Fruit fly (Drosophila melanogaster) whole organism: Measurements from ENCODE around the gene CG32228.

Experiments used
- CG8478 ChIP-seq: fragments of >200 bp; optimal IDR thresholded peaks from 2 replicates; lab custom pipeline; 2018; ENCODE audit warnings: inconsistent platforms
- Dll ChIP-seq: fragments of >200 bp; optimal IDR thresholded peaks from 2 replicates; lab custom pipeline; 2017
- EcR ChIP-seq, 2 experiments: fragments of >200 bp; optimal IDR thresholded peaks; 2 replicates each; lab custom pipeline; 2017; ENCODE audit warnings: missing biosample characterization in 2 of 2, missing genetic modification characterization in 2 of 2, missing genetic modification reagents in 2 of 2
- pan ChIP-seq: fragments of >200 bp; optimal IDR thresholded peaks from 2 replicates; lab custom pipeline; 2017
- psq ChIP-seq: fragments of >200 bp; optimal IDR thresholded peaks from 2 replicates; lab custom pipeline; 2017
- usp ChIP-seq: fragments of >200 bp; optimal IDR thresholded peaks from 2 replicates; lab custom pipeline; 2017; ENCODE audit warnings: missing biosample characterization, missing genetic modification characterization, mixed read lengths

Gene CG32228

DNA sequence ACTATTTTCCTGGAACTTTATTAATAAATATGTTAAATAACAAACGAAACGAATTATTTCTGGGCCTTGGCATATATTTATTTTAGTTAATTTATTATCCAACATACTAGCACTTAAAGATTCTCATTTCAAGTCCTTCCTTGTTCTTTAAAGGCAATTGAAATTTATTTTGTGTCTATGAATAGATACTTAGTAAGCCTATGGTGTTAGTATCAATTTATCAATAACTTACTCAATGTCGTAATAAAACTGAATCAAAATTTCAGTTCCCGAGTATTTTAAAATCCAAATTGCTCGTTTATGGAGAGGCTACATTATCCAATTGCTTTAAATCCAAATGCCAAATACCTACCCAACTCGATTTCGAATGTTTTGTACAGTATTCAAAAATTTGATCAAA is at the start of gene CG32228:
Gene CG32228, plus strand, starts transcription at position 301 of the 400 bp plus-strand sequence.
- TF ChIP-seq usp (GFP tag; lab: Kevin White, UChicago), result no peak
- no peak for TF ChIP-seq CG8478 (lab: Kevin White, UChicago)
- TF ChIP-seq Dll, result no peak
- no peak for TF ChIP-seq pan (lab: Kevin White, UChicago)
- TF ChIP-seq psq, result no peak
- TF ChIP-seq EcR (GFP tag; optimal IDR thresholded peaks at IDR 0.05; lab: Kevin White, UChicago), result no peak

- TF ChIP-seq psq, result no peak
- TF ChIP-seq usp (GFP tag; lab: Kevin White, UChicago), result no peak
- TF ChIP-seq Dll, result no peak
- TF ChIP-seq EcR (GFP tag; optimal IDR thresholded peaks at IDR 0.05; lab: Kevin White, UChicago), result no peak
- TF ChIP-seq pan (lab: Kevin White, UChicago), result no peak
- no peak for TF ChIP-seq CG8478 (lab: Kevin White, UChicago)
Observed at dm6 chr3L:20220374-20220773, 45.2 kb upstream of the CG32228 start, which contains the start of gene CG6933. CG6933 (minus strand) TSS chr3L:20220420.

DNA sequence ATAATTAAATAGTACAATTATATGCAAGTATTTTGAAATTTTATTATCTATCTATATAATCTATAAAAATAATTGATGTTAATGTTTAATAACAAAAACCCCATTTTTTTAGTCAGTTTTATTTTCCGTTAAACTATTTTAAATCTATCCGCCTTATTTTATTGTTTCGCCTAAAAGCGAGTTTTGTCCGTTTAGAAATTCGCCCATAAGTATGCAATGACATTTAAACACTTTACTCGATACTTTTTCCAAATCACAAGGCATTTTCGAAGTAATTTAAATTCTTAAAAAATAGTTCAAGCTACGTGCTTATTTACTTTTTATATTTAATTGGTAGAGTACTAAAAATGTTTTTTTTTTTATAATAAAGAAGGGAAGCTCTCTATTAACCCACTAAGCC is 44.7 kb upstream of the CG32228 start:
- TF ChIP-seq pan (lab: Kevin White, UChicago) (no peak), Dll (no peak), CG8478 (lab: Kevin White, UChicago) (no peak), EcR (GFP tag; optimal IDR thresholded peaks at IDR 0.05; lab: Kevin White, UChicago) (no peak), usp (GFP tag; lab: Kevin White, UChicago) (no peak), psq (no peak)

DNA sequence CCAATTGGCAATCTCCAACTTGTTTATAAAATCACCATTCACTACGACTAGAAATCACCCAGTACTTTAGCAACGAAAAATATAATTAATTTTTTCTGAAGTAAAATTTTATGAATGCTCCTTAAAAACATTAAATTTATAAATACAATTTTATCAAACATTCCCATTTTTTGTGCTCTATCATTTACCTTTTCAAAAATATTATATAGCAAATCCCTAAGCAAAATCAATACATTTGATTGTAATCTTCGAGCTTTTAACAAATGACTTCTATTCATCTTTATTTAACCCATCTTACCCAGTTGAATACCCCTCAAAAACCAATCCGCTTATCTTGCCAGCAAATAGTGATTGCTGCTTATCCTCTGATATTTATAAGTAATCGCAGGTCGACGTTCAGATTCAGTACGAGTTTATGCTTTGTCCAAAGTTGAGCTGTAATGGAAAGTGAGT is 44.2 kb upstream of the CG32228 start, which contains the start of gene CG17145:
Gene CG17145, plus strand, starts transcription at position 403 of the 453 bp plus-strand sequence.
- TF ChIP-seq EcR (GFP tag; optimal IDR thresholded peaks at IDR 0.05; lab: Kevin White, UChicago) (no peak), Dll (no peak), psq (no peak), usp (GFP tag; lab: Kevin White, UChicago) (no peak), pan (lab: Kevin White, UChicago) (no peak), CG8478 (lab: Kevin White, UChicago) (no peak)

DNA sequence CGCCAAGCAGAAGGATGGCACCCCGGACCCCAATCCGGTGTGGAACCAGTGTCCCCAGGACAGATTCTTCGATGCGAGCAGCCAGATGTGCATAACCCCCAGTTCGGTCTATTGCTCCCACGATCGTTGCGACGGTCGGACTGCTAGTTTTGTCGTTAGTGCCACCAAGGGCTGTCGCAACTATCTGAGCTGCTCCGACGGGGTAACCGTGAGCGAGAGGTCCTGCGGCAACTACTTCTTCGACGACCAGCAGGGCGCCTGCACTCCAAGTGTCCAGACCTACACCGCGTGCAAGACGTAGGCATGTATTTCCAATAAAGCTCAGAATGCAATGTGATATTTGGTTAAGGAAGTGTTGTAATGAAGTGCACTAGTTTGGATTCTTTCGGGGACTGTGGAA is 43.0 kb upstream of the CG32228 start:
- TF ChIP-seq usp (GFP tag; lab: Kevin White, UChicago) (no peak), psq (no peak), CG8478 (lab: Kevin White, UChicago) (no peak), EcR (GFP tag; optimal IDR thresholded peaks at IDR 0.05; lab: Kevin White, UChicago) (no peak), pan (lab: Kevin White, UChicago) (no peak), Dll (no peak)

dm6 chr3L:20223398-20223951 is 42.1 kb upstream of the CG32228 start, which contains the start of gene CG17147:
CG17147 (plus strand) TSS chr3L:20223932.
- TF ChIP-seq EcR (GFP tag; optimal IDR thresholded peaks at IDR 0.05; lab: Kevin White, UChicago), result no peak
- no peak for TF ChIP-seq psq
- no peak for TF ChIP-seq Dll
- TF ChIP-seq usp (GFP tag; lab: Kevin White, UChicago), result no peak
- no peak for TF ChIP-seq CG8478 (lab: Kevin White, UChicago)
- TF ChIP-seq pan (lab: Kevin White, UChicago), result no peak

DNA sequence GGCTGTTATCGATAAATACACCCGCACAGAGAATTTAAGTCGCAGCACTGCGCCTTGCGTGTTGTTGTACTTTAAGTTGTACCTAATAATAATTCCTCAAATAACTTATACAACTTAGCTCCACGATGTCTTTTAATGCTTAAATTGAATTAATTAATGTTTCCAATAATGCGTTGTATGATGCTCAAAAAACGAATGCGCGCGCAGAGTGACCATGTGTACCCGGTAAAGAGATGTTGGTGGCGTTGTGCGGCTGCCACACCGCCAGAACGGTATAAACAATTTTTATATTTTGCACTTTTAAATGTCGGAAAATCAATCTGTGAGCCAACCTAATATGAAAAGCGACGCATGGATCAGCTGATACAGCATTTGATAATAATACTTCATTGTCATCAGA is 39.5 kb upstream of the CG32228 start:
- TF ChIP-seq EcR (GFP tag; optimal IDR thresholded peaks at IDR 0.05; lab: Kevin White, UChicago) (no peak), CG8478 (lab: Kevin White, UChicago) (no peak), psq (no peak)

DNA sequence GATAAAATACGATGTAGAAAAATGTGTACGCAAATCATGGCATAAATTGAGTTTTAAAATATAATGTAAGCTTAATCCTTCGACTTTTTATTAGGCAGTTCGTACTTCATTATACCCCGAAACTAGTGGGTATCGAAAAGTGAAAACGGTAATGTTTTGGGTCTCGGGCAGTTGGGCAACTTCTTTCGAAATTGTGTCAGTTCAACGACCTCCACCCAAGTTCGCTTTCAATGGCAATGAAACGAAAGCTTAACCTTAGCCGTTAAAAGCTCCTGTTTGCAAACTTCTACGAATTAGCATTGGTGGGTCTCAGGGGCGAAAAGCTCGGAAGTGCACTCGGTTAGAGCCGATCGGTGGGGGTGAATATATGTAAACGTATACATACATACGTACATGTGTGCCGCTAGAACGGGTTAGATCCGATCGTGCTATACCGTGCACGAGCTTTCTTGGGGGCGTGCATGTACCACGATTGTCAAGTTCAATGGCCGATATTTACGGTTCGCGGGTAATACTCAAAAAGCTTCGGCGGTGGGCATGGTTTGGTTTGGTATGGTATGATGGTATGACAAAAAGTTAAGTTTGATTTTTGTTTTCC is 35.3 kb upstream of the CG32228 start:
- TF ChIP-seq usp (GFP tag; lab: Kevin White, UChicago), result no peak
- TF ChIP-seq EcR (GFP tag; optimal IDR thresholded peaks at IDR 0.05; lab: Kevin White, UChicago), result no peak
- TF ChIP-seq pan (lab: Kevin White, UChicago), result no peak
- TF ChIP-seq psq, result no peak
- TF ChIP-seq CG8478 (lab: Kevin White, UChicago), result no peak
- TF ChIP-seq Dll, result no peak

dm6 chr3L:20231369-20231768 is 34.2 kb upstream of the CG32228 start, which contains the start of gene CG13813:
CG13813 (plus strand) TSS chr3L:20231669.
- TF ChIP-seq psq (no peak), EcR (GFP tag; optimal IDR thresholded peaks at IDR 0.05; lab: Kevin White, UChicago) (no peak), CG8478 (lab: Kevin White, UChicago) (no peak), Dll (no peak), pan (lab: Kevin White, UChicago) (no peak)

DNA sequence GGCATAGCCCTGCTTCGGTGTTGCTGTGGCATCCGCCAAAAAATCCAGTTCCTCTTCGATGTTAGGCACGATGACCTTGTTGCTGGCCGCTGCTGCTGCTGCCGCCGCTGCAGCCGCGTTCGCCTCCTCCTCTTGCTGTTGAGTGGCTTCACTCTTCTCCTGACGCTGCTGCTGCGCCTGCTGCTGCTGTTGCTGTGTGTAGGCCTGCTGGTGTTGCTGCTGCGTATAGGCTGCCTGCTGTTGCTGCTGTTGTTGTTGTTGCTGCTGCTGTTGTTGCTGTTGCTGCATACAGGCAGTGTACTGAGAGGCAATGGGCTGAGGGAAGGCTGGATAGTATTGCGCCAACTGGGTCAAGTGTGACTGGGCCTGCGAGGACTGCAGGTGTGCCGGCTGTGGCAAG is 28.4 kb upstream of the CG32228 start:
- no peak for TF ChIP-seq EcR (GFP tag; optimal IDR thresholded peaks at IDR 0.05; lab: Kevin White, UChicago)
- TF ChIP-seq Dll, result no peak
- TF ChIP-seq usp (GFP tag; lab: Kevin White, UChicago), result no peak
- no peak for TF ChIP-seq psq
- TF ChIP-seq CG8478 (lab: Kevin White, UChicago), result no peak

DNA sequence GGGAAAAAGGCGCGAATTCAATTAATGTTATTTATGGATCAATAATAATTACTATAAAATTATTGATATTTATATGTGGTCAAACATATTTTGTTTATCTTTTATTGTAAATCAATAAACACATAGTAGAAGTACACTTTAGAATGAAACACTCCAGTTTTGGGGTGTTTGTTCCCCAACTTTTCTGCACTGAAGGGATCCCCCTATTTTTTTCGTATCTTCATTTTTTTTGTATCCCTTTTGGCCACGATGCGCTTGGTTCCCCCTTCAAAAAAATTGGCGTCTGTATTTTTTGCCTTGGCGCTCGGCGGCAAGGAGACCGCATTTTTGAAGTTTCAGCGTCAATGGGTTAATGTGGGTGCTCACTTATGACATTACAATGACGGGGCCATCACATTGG is 24.9 kb upstream of the CG32228 start, which contains the start of gene Clc:
Gene Clc, plus strand, starts transcription at position 301 of the 400 bp plus-strand sequence.
- TF ChIP-seq CG8478 (lab: Kevin White, UChicago) (no peak), pan (lab: Kevin White, UChicago) (no peak), Dll (no peak), usp (GFP tag; lab: Kevin White, UChicago) (no peak), psq (no peak)

dm6 chr3L:20241163-20241970 is 24.2 kb upstream of the CG32228 start, which contains the start of the genes CG6951 and CG17233:
CG6951 (plus strand) TSS chr3L:20241267.
CG17233 (minus strand) TSS chr3L:20241903.
- no peak for TF ChIP-seq psq
- no peak for TF ChIP-seq EcR (GFP tag; optimal IDR thresholded peaks at IDR 0.05; lab: Kevin White, UChicago)
- TF ChIP-seq usp (GFP tag; lab: Kevin White, UChicago), result no peak
- TF ChIP-seq CG8478 (lab: Kevin White, UChicago), result no peak
- TF ChIP-seq pan (lab: Kevin White, UChicago), result no peak
- no peak for TF ChIP-seq Dll
